Fruit fly (Drosophila melanogaster) S2 (cell line): ENCODE measurements around the gene Hat1.

Experiments
- CG8478 ChIP-seq: fragments of >200 bp; optimal IDR thresholded peaks from 2 replicates; lab custom pipeline; 2018
- CTCF ChIP-seq, 2 experiments: fragments of >200 bp; optimal IDR thresholded peaks; 2 replicates each; lab custom pipeline; 2018

DNA sequence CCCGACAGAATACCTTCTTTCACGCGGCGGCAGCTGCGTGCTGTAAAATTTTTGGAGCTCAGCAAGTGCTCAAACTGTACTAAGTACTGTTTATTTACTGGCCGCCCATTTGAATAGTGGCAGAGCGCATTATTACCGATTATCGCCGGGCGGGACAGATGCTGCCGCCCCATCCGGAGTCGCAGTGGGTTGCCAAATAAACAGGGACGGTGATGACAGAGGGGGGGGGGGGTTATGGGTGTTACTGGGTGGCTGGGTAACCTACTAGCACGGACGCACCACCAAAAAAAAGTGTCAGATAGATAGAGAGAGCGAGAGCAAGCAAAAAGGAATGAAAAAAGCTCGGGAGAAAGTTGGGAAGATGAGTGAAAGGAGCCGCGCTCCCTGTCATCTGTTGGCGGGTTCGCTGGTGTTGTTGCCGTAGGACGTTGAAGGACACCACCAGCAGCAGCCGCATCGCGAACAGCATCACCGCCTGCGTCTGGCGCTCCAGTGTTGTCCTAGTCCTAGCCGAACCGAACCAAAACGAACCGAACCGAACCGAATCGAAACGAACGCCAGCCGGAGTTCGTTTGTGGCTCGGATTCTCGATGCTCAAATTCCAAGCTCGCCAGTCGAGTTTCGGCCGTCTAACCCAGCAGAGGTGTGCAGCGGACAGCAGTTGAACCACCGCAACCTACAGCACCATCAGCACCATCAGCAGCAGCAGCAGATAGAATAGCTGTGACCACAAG, 12.7 kb upstream of the Hat1 start, which contains the start of gene CG11000:
- TF ChIP-seq CG8478 (lab: Kevin White, UChicago) (no peak), CTCF (optimal IDR thresholded peaks at IDR 0.05; lab: Kevin White, UChicago) (no peak)
